Worm (Caenorhabditis elegans) whole organism, L4 larva: Measurements from ENCODE around the gene cmd-1.
A peak's percentile ranks its signal among the peaks of the same experiment; 100 is the strongest.

Experiments used
- F37D6.2 ChIP-seq: sonication (generic microtip); optimal IDR thresholded peaks from 2 replicates; lab custom pipeline; 2016; ENCODE audit warnings: mild to moderate bottlenecking, missing genetic modification characterization, missing compliant biosample characterization
- R02D3.7 ChIP-seq: fragments of 150-350 bp; sonication (generic microtip); optimal IDR thresholded peaks from 3 replicates; lab custom pipeline; 2014; ENCODE audit warnings: missing biosample characterization, missing genetic modification characterization
- T20F7.1 ChIP-seq: fragments of 200-800 bp; sonication (Bioruptor generic); optimal IDR thresholded peaks from 2 replicates; lab custom pipeline; 2018; ENCODE audit warnings: mild to moderate bottlenecking, missing genetic modification characterization, missing compliant biosample characterization
- T26A8.4 ChIP-seq: fragments of 200-800 bp; sonication (Bioruptor generic); IDR thresholded peaks from 2 replicates; pipeline ENCODE4 v1.3.6; 2022; ENCODE audit warnings: missing genetic modification characterization, missing compliant biosample characterization
- Y105C5A.15 ChIP-seq: fragments of 200-800 bp; sonication (Bioruptor generic); IDR thresholded peaks from 2 replicates; pipeline ENCODE4 v1.3.6; 2022; ENCODE audit warnings: missing genetic modification characterization, missing compliant biosample characterization
- aha-1 ChIP-seq: fragments of 150-350 bp; peaks from one replicate; lab custom pipeline; 2014; ENCODE audit warnings: missing biosample characterization, missing genetic modification characterization
- aly-2 ChIP-seq: sonication (generic microtip); optimal IDR thresholded peaks from 2 replicates; lab custom pipeline; 2018; ENCODE audit warnings: missing biosample characterization, missing genetic modification characterization
- arid-1 ChIP-seq: fragments of 200-800 bp; sonication (Bioruptor generic); conservative IDR thresholded peaks from 2 replicates; pipeline ENCODE4 v1.3.6; 2022; ENCODE audit warnings: missing genetic modification reagents, missing genetic modification characterization, missing compliant biosample characterization
- attf-4 ChIP-seq: sonication (generic microtip); optimal IDR thresholded peaks from 3 replicates; lab custom pipeline; 2017; ENCODE audit warnings: missing biosample characterization, missing genetic modification characterization
- ceh-20 ChIP-seq: fragments of 200-800 bp; sonication (Bioruptor generic); IDR thresholded peaks from 2 replicates; pipeline ENCODE4 v1.3.6; 2022; ENCODE audit warnings: missing genetic modification reagents, missing genetic modification characterization, missing compliant biosample characterization
- ceh-62 ChIP-seq: sonication (generic microtip); optimal IDR thresholded peaks from 2 replicates; lab custom pipeline; 2017; ENCODE audit warnings: missing biosample characterization, missing genetic modification characterization
- ctbp-1 ChIP-seq: fragments of 200-800 bp; sonication (Bioruptor generic); IDR thresholded peaks from 2 replicates; pipeline ENCODE4 v1.3.6; 2022; ENCODE audit warnings: missing genetic modification reagents, missing genetic modification characterization, missing compliant biosample characterization
- daf-12 ChIP-seq: fragments of 150-350 bp; optimal IDR thresholded peaks from 2 replicates; lab custom pipeline; 2014; ENCODE audit warnings: missing biosample characterization, missing genetic modification reagents, missing genetic modification characterization
- daf-19 ChIP-seq: fragments of 200-800 bp; sonication (Bioruptor generic); conservative IDR thresholded peaks from 2 replicates; pipeline ENCODE4 v1.3.6; 2022; ENCODE audit warnings: missing genetic modification characterization, missing compliant biosample characterization
- dmd-9 ChIP-seq: fragments of 200-800 bp; sonication (Bioruptor generic); IDR thresholded peaks from 2 replicates; pipeline ENCODE4 v1.3.6; 2022; ENCODE audit warnings: missing genetic modification reagents, missing genetic modification characterization, missing compliant biosample characterization
- dpl-1 ChIP-seq: fragments of 150-350 bp; optimal IDR thresholded peaks from 2 replicates; lab custom pipeline; 2014; ENCODE audit warnings: missing biosample characterization, missing genetic modification reagents, missing genetic modification characterization
- egl-43 ChIP-seq: fragments of 200-800 bp; sonication (Bioruptor generic); IDR thresholded peaks from 2 replicates; pipeline ENCODE4 v1.3.6; 2022; ENCODE audit warnings: missing genetic modification reagents, missing genetic modification characterization, missing compliant biosample characterization
- hif-1 ChIP-seq, 2 experiments: sonication (generic microtip); optimal IDR thresholded peaks; 2 replicates each; lab custom pipeline; 2016 to 2017; ENCODE audit warnings: missing compliant biosample characterization in 2 of 2, missing genetic modification characterization in 2 of 2, missing genetic modification reagents in 2 of 2, missing genotype in 2 of 2, mild to moderate bottlenecking in 1 of 2
- hlh-11 ChIP-seq: fragments of 200-800 bp; sonication (Bioruptor generic); optimal IDR thresholded peaks from 2 replicates; lab custom pipeline; 2018; ENCODE audit warnings: mild to moderate bottlenecking, missing genetic modification characterization, missing compliant biosample characterization
- hlh-30 ChIP-seq: sonication (generic microtip); optimal IDR thresholded peaks from 2 replicates; lab custom pipeline; 2017; ENCODE audit warnings: antibody characterized with exemption, mild to moderate bottlenecking, missing genetic modification characterization, missing compliant biosample characterization; ENCODE audit not compliant: insufficient read depth
- lim-7 ChIP-seq: fragments of 200-800 bp; sonication (Bioruptor generic); IDR thresholded peaks from 2 replicates; pipeline ENCODE4 v1.3.6; 2022; ENCODE audit warnings: missing genetic modification characterization, missing compliant biosample characterization
- lin-1 ChIP-seq: fragments of 200-800 bp; sonication (Bioruptor generic); IDR thresholded peaks from 2 replicates; pipeline ENCODE4 v1.3.6; 2022; ENCODE audit warnings: missing genetic modification reagents, missing genetic modification characterization, missing compliant biosample characterization
- lin-29 ChIP-seq: fragments of 200-800 bp; sonication (Bioruptor generic); IDR thresholded peaks from 2 replicates; pipeline ENCODE4 v1.3.6; 2022; ENCODE audit warnings: missing genetic modification reagents, missing genetic modification characterization, missing compliant biosample characterization
- lin-38 ChIP-seq: fragments of 200-800 bp; sonication (Bioruptor generic); IDR thresholded peaks from 2 replicates; pipeline ENCODE4 v1.3.6; 2022; ENCODE audit warnings: missing genetic modification reagents, missing genetic modification characterization, missing compliant biosample characterization
- lir-3 ChIP-seq: sonication (generic microtip); optimal IDR thresholded peaks from 2 replicates; lab custom pipeline; 2016; ENCODE audit warnings: mild to moderate bottlenecking, missing genetic modification characterization, missing compliant biosample characterization
- lsy-2 ChIP-seq, 2 experiments: fragments of 150-350 bp in 1 of 2; sonication (generic microtip) in 1 of 2; optimal IDR thresholded peaks; 2 replicates each; lab custom pipeline; 2014 to 2017; ENCODE audit warnings: missing biosample characterization in 2 of 2, missing genetic modification characterization in 2 of 2
- madf-9 ChIP-seq: fragments of 200-800 bp; sonication (Bioruptor generic); conservative IDR thresholded peaks from 2 replicates; pipeline ENCODE4 v1.3.6; 2022; ENCODE audit warnings: missing genetic modification reagents, missing genetic modification characterization, missing compliant biosample characterization
- mdl-1 ChIP-seq, 2 experiments: fragments of 150-350 bp in 1 of 2; sonication (generic microtip) in 1 of 2; optimal IDR thresholded peaks; 2 replicates each; lab custom pipeline; 2014 to 2017; ENCODE audit warnings: missing biosample characterization in 2 of 2, missing genetic modification characterization in 2 of 2
- mep-1 ChIP-seq: fragments of 150-350 bp; sonication (generic microtip); optimal IDR thresholded peaks from 3 replicates; lab custom pipeline; 2014; ENCODE audit warnings: missing biosample characterization, missing genetic modification characterization
- mes-2 ChIP-seq: sonication (generic microtip); optimal IDR thresholded peaks from 2 replicates; lab custom pipeline; 2016; ENCODE audit warnings: missing genotype, mild to moderate bottlenecking, missing genetic modification characterization, missing compliant biosample characterization; ENCODE audit not compliant: poor library complexity, severe bottlenecking
- mxl-2 ChIP-seq: fragments of 200-800 bp; sonication (Bioruptor generic); conservative IDR thresholded peaks from 2 replicates; pipeline ENCODE4 v1.3.6; 2022; ENCODE audit warnings: missing genetic modification reagents, missing genetic modification characterization, missing compliant biosample characterization
- mxl-3 ChIP-seq: fragments of 200-800 bp; sonication (Bioruptor generic); optimal IDR thresholded peaks from 2 replicates; lab custom pipeline; 2018; ENCODE audit warnings: mild to moderate bottlenecking, missing genetic modification characterization, missing compliant biosample characterization
- nhr-102 ChIP-seq: sonication (generic microtip); optimal IDR thresholded peaks from 2 replicates; lab custom pipeline; 2016; ENCODE audit warnings: mild to moderate bottlenecking, missing genetic modification characterization, moderate library complexity, missing compliant biosample characterization
- nhr-11 ChIP-seq: fragments of 150-350 bp; optimal IDR thresholded peaks from 2 replicates; lab custom pipeline; 2014; ENCODE audit warnings: missing biosample characterization, missing genetic modification characterization
- nhr-111 ChIP-seq: fragments of 200-800 bp; sonication (Bioruptor generic); optimal IDR thresholded peaks from 2 replicates; lab custom pipeline; 2018; ENCODE audit warnings: mild to moderate bottlenecking, missing genetic modification characterization, missing compliant biosample characterization
- nhr-28 ChIP-seq: fragments of 150-350 bp; optimal IDR thresholded peaks from 2 replicates; lab custom pipeline; 2014; ENCODE audit warnings: missing biosample characterization, missing genetic modification characterization
- nhr-6 ChIP-seq: fragments of 150-350 bp; optimal IDR thresholded peaks from 2 replicates; lab custom pipeline; 2014; ENCODE audit warnings: missing biosample characterization, missing genetic modification characterization
- nhr-76 ChIP-seq: fragments of 150-350 bp; optimal IDR thresholded peaks from 2 replicates; lab custom pipeline; 2014; ENCODE audit warnings: missing biosample characterization, missing genetic modification characterization
- php-3 ChIP-seq: fragments of 200-800 bp; sonication (Bioruptor generic); IDR thresholded peaks from 2 replicates; pipeline ENCODE4 v1.3.6; 2022; ENCODE audit warnings: missing genetic modification reagents, missing genetic modification characterization, missing compliant biosample characterization
- set-16 ChIP-seq: fragments of 200-800 bp; sonication (Bioruptor generic); IDR thresholded peaks from 2 replicates; pipeline ENCODE4 v1.3.6; 2022; ENCODE audit warnings: missing genetic modification reagents, missing genetic modification characterization, missing compliant biosample characterization
- snpc-1.2 ChIP-seq: fragments of 200-800 bp; sonication (Bioruptor generic); IDR thresholded peaks from 2 replicates; pipeline ENCODE4 v1.3.6; 2022; ENCODE audit warnings: missing genetic modification reagents, missing genetic modification characterization, missing compliant biosample characterization
- tra-1 ChIP-seq: fragments of 200-800 bp; sonication (Bioruptor generic); IDR thresholded peaks from 2 replicates; pipeline ENCODE4 v1.3.6; 2022; ENCODE audit warnings: missing genetic modification reagents, missing genetic modification characterization, missing compliant biosample characterization
- unc-62 ChIP-seq, 3 experiments: fragments of 150-350 bp in 1 of 3; sonication (generic microtip); optimal IDR thresholded peaks in 2 of 3; peaks in 1 of 3; 1 replicate in 1 of 3; 2 replicates in 2 of 3; lab custom pipeline; 2014 to 2017; ENCODE audit warnings: missing biosample characterization in 3 of 3, missing genetic modification characterization in 3 of 3, missing genetic modification reagents in 3 of 3, missing genotype in 1 of 3
- ztf-11 ChIP-seq: fragments of 150-350 bp; optimal IDR thresholded peaks from 2 replicates; lab custom pipeline; 2014; ENCODE audit warnings: missing biosample characterization, missing genetic modification characterization
- ztf-7 ChIP-seq: fragments of 150-350 bp; optimal IDR thresholded peaks from 2 replicates; lab custom pipeline; 2014; ENCODE audit warnings: missing biosample characterization, missing genetic modification characterization

cmd-1 gene

ce11 chrV:1153925-1154324, 2.1 kb upstream of the cmd-1 start (continued):
- TF ChIP-seq ctbp-1 (GFP tag; lab: Robert Waterston, UW) = peak; percentile 55; the same call in 1 of the 2 replicates
- TF ChIP-seq mxl-3 (GFP tag; lab: Kevin White, UChicago) = peak; percentile 65
- TF ChIP-seq daf-19 (GFP tag; lab: Robert Waterston, UW) = no peak
- peak; percentile 65 for TF ChIP-seq mep-1
- no peak for TF ChIP-seq R02D3.7 (tag; lab: Kevin White, UChicago)
- TF ChIP-seq nhr-11 (tag; lab: Kevin White, UChicago) = peak; percentile 54
- no peak; the same call in 1 of the 2 replicates for TF ChIP-seq lim-7 (GFP tag; lab: Robert Waterston, UW)
- no peak for TF ChIP-seq nhr-76 (tag; lab: Kevin White, UChicago)
- TF ChIP-seq dpl-1 (GFP tag; lab: Kevin White, UChicago) = peak; percentile 5
- 0 out of 2 replicates have a peak, but pooled peaks have one; percentile 24 for TF ChIP-seq madf-9 (GFP tag; lab: Robert Waterston, UW)
- TF ChIP-seq dmd-9 (GFP tag; lab: Robert Waterston, UW) = peak; percentile 42; the same call in 1 of the 2 replicates
- TF ChIP-seq hlh-30 (tag; lab: Kevin White, UChicago) = peak; percentile 60
- 0 out of 2 replicates have a peak, but pooled peaks have one; percentile 22 for TF ChIP-seq php-3 (GFP tag; lab: Robert Waterston, UW)
- TF ChIP-seq arid-1 = 0 out of 2 replicates have a peak, but pooled peaks have one; percentile 20
- 0 out of 2 replicates have a peak, but pooled peaks have one; percentile 44 for TF ChIP-seq ceh-20 (GFP tag; lab: Robert Waterston, UW)
- TF ChIP-seq aly-2 (tag; lab: Kevin White, UChicago) = no peak
- TF ChIP-seq snpc-1.2 (GFP tag; lab: Robert Waterston, UW) = peak; percentile 28; the same call in 1 of the 2 replicates
- TF ChIP-seq set-16 (GFP tag; lab: Robert Waterston, UW) = peak; percentile 67
- TF ChIP-seq lin-1 = no peak
- TF ChIP-seq lin-29 (GFP tag; lab: Robert Waterston, UW) = no peak
- TF ChIP-seq mdl-1 (tag; optimal IDR thresholded peaks at IDR 0.05; lab: Kevin White, UChicago) = peak in 1 of 2 experiments; percentile 71
- no peak for TF ChIP-seq ceh-62 (tag; lab: Kevin White, UChicago)
- no peak for TF ChIP-seq Y105C5A.15
- TF ChIP-seq, all 104 proteins: peak for 31

ce11 chrV:1154472-1155278, 1.4 kb upstream of the cmd-1 start:
- TF ChIP-seq lir-3 (no peak), T26A8.4 (GFP tag; lab: Robert Waterston, UW) (peak; percentile 35; the same call in 1 of the 2 replicates), nhr-28 (tag; lab: Kevin White, UChicago) (peak; percentile 23), lin-29 (GFP tag; lab: Robert Waterston, UW) (0 out of 2 replicates have a peak, but pooled peaks have one; percentile 33), lsy-2 (tag; optimal IDR thresholded peaks at IDR 0.05; lab: Kevin White, UChicago) (peak in 1 of 2 experiments; percentile 20), mxl-2 (GFP tag; lab: Robert Waterston, UW) (no peak; the same call in 1 of the 2 replicates), hlh-11 (tag; lab: Kevin White, UChicago) (peak; percentile 57), set-16 (GFP tag; lab: Robert Waterston, UW) (peak; percentile 60), T20F7.1 (GFP tag; lab: Kevin White, UChicago) (no peak), attf-4 (tag; lab: Kevin White, UChicago) (no peak), aha-1 (tag; lab: Kevin White, UChicago) (peak; percentile 98), F37D6.2 (no peak), mes-2 (tag; lab: Kevin White, UChicago) (peak; percentile 33), ztf-11 (no peak), unc-62 (GFP tag; optimal IDR thresholded peaks at IDR 0.05 in 1 of 2; lab: Kevin White, UChicago) (peak in 1 of 2 experiments; percentile 41), unc-62 (tag; optimal IDR thresholded peaks at IDR 0.05; lab: Kevin White, UChicago) (no peak), egl-43 (GFP tag; lab: Robert Waterston, UW) (no peak), nhr-6 (tag; lab: Kevin White, UChicago) (peak; percentile 6), nhr-111 (GFP tag; lab: Kevin White, UChicago) (peak; percentile 30), mxl-3 (GFP tag; lab: Kevin White, UChicago) (peak; percentile 36), daf-12 (tag; lab: Kevin White, UChicago) (no peak), hlh-30 (tag; lab: Kevin White, UChicago) (peak; percentile 55), ztf-7 (tag; lab: Kevin White, UChicago) (no peak), tra-1 (GFP tag; lab: Robert Waterston, UW) (peak; percentile 37; the same call in 1 of the 2 replicates), lin-38 (GFP tag; lab: Robert Waterston, UW) (peak; percentile 51), ceh-20 (GFP tag; lab: Robert Waterston, UW) (no peak), nhr-102 (tag; lab: Kevin White, UChicago) (no peak), hif-1 (tag; optimal IDR thresholded peaks at IDR 0.05; lab: Kevin White, UChicago) (peak in 1 of 2 experiments; percentile 5)
- TF ChIP-seq, all 104 proteins: peak for 16
